Worm (Caenorhabditis elegans): ENCODE data around the gene F09E5.12.

The F09E5.12 gene

ce11 chrII:5344775-5345174, 25.8 kb downstream of the F09E5.12 start, which contains the start of gene F09E5.14:
Gene F09E5.14 (minus strand): TSS chrII:5344875.
- TF ChIP-seq lin-1 (GFP tag; IDR thresholded peaks at IDR 0.05) (no peak), nhr-77 (tag; optimal IDR thresholded peaks at IDR 0.05) (no peak), gei-8 (GFP tag; optimal IDR thresholded peaks at IDR 0.05) (no peak), vab-7 (GFP tag; IDR thresholded peaks at IDR 0.05) (no peak), zfp-3 (GFP tag; conservative IDR thresholded peaks at IDR 0.05) (no peak), Y48G9A.11 (GFP tag; IDR thresholded peaks at IDR 0.05) (no peak), madf-5 (GFP tag; IDR thresholded peaks at IDR 0.05) (no peak), ceh-20 (GFP tag; IDR thresholded peaks at IDR 0.05) (no peak), daf-19 (GFP tag; conservative IDR thresholded peaks at IDR 0.05) (no peak), duxl-1 (tag; optimal IDR thresholded peaks at IDR 0.05; ENCODE audit: poor library complexity) (no peak), dmd-6 (GFP tag; IDR thresholded peaks at IDR 0.05) (no peak), Y105C5A.15 (GFP tag; IDR thresholded peaks at IDR 0.05) (no peak), unc-130 (GFP tag; optimal IDR thresholded peaks at IDR 0.05) (no peak)

- TF ChIP-seq hlh-11 (tag; optimal IDR thresholded peaks at IDR 0.05) (peak; percentile 35), nhr-25 (tag; optimal IDR thresholded peaks at IDR 0.05; ENCODE audit: borderline replicate concordance, insufficient read depth) (no peak), hlh-30 (tag; optimal IDR thresholded peaks at IDR 0.05; ENCODE audit: insufficient read depth) (peak; percentile 62), mxl-3 (GFP tag; optimal IDR thresholded peaks at IDR 0.05) (peak; percentile 21), snpc-1.2 (GFP tag; IDR thresholded peaks at IDR 0.05) (no peak), daf-16 (GFP tag; optimal IDR thresholded peaks at IDR 0.05) (peak in 1 of 2 experiments; percentile 74), daf-16 (tag; optimal IDR thresholded peaks at IDR 0.05) (no peak), ztf-7 (tag; optimal IDR thresholded peaks at IDR 0.05) (no peak), ceh-62 (tag; optimal IDR thresholded peaks at IDR 0.05) (no peak), ceh-20 (GFP tag; IDR thresholded peaks at IDR 0.05) (no peak), aly-2 (tag; optimal IDR thresholded peaks at IDR 0.05) (no peak), zip-11 (GFP tag; IDR thresholded peaks at IDR 0.05) (no peak), aha-1 (tag) (peak; percentile 62)
These were observed 28.1 kb downstream of the F09E5.12 start for ce11 chrII:5342412-5342811.

- TF ChIP-seq dmd-9 (GFP tag; IDR thresholded peaks at IDR 0.05) (no peak), daf-19 (GFP tag; conservative IDR thresholded peaks at IDR 0.05) (no peak), F44E2.7 (GFP tag; IDR thresholded peaks at IDR 0.05) (no peak), ztf-11 (tag; optimal IDR thresholded peaks at IDR 0.05) (no peak), lir-3 (tag; optimal IDR thresholded peaks at IDR 0.05) (no peak)
These were observed 29.0 kb downstream of the F09E5.12 start for ce11 chrII:5341573-5341972.

- TF ChIP-seq zfp-3 (GFP tag; conservative IDR thresholded peaks at IDR 0.05) = 0 out of 2 replicates have a peak, but pooled peaks have one; percentile 72
- TF ChIP-seq mdl-1 (tag; optimal IDR thresholded peaks at IDR 0.05) = no peak
- TF ChIP-seq ZK337.2 (GFP tag; IDR thresholded peaks at IDR 0.05) = no peak
- no peak for TF ChIP-seq arid-1 (GFP tag; conservative IDR thresholded peaks at IDR 0.05)
- peak; percentile 37 for TF ChIP-seq nhr-10 (tag; optimal IDR thresholded peaks at IDR 0.05)
- no peak for TF ChIP-seq lsy-2 (tag; optimal IDR thresholded peaks at IDR 0.05)
- TF ChIP-seq ceh-28 (tag; optimal IDR thresholded peaks at IDR 0.05) = no peak
- peak; percentile 61; the same call in 1 of the 2 replicates for TF ChIP-seq nhr-41 (GFP tag; IDR thresholded peaks at IDR 0.05)
- TF ChIP-seq Y48G9A.11 (GFP tag; IDR thresholded peaks at IDR 0.05) = no peak
- no peak for TF ChIP-seq mxl-3 (GFP tag; optimal IDR thresholded peaks at IDR 0.05)
- no peak for TF ChIP-seq madf-9 (GFP tag; conservative IDR thresholded peaks at IDR 0.05)
- no peak for TF ChIP-seq pqm-1 (tag; optimal IDR thresholded peaks at IDR 0.05)
- TF ChIP-seq sdz-12 (GFP tag; optimal IDR thresholded peaks at IDR 0.05) = no peak
- TF ChIP-seq nhr-48 (tag; optimal IDR thresholded peaks at IDR 0.05) = no peak
- no peak for TF ChIP-seq ceh-82 (tag; optimal IDR thresholded peaks at IDR 0.05)
- peak; percentile 92 for TF ChIP-seq aha-1 (tag)
- no peak for TF ChIP-seq lin-15B (tag; optimal IDR thresholded peaks at IDR 0.05)
- no peak for TF ChIP-seq daf-19 (GFP tag; conservative IDR thresholded peaks at IDR 0.05)
- TF ChIP-seq ceh-44 (GFP tag; IDR thresholded peaks at IDR 0.05) = no peak
- no peak for TF ChIP-seq Y75B8A.6 (GFP tag; IDR thresholded peaks at IDR 0.05)
- peak; percentile 18 for TF ChIP-seq hlh-11 (tag; optimal IDR thresholded peaks at IDR 0.05)
- no peak for TF ChIP-seq nhr-28 (tag; optimal IDR thresholded peaks at IDR 0.05)
These were observed 29.6 kb downstream of the F09E5.12 start for ce11 chrII:5340672-5341568.
